Fruit fly (Drosophila melanogaster): ENCODE results near the gene CG33178.
A peak's percentile ranks its signal among the peaks of the same experiment; 100 is the strongest.

The CG33178 gene

DNA sequence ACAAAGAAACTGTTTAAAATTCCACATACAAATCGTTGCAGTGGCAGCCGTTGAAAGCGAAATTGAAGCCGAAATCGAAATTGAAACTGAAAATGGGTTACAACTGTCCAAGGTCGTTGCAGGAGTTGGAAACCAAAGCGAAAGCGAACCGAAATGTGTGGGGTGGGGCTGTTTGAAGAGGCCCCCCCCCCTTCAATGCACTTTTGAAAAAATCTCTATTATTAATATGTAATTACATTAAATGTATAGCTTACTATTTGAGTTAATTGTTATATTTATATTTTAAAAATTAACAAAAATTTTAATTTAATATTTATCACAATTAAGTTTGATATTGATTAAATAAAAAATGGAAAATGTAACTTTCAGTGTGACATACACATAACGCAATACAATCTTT, 39.1 kb downstream of the CG33178 start (continued):
- TF ChIP-seq HmgZ (tag; optimal IDR thresholded peaks at IDR 0.05) (no peak), fd96Cb (tag; optimal IDR thresholded peaks at IDR 0.05) (peak; percentile 17), abd-A (tag; optimal IDR thresholded peaks at IDR 0.05) (no peak), CG10979 (tag; optimal IDR thresholded peaks at IDR 0.05) (peak; percentile 45), Dek (tag; optimal IDR thresholded peaks at IDR 0.05) (no peak), Camta (GFP tag; optimal IDR thresholded peaks at IDR 0.05) (no peak), CG2678 (tag; optimal IDR thresholded peaks at IDR 0.05) (peak; percentile 61), wor (GFP tag; IDR thresholded peaks at IDR 0.05) (0 out of 2 replicates have a peak, but pooled peaks have one; percentile 14), Hmx (GFP tag; optimal IDR thresholded peaks at IDR 0.05) (no peak), CG18764 (GFP tag; optimal IDR thresholded peaks at IDR 0.05) (no peak), CG33557 (GFP tag; optimal IDR thresholded peaks at IDR 0.05) (no peak), CG11247 (GFP tag; IDR thresholded peaks at IDR 0.05) (no peak), CG6813 (GFP tag; optimal IDR thresholded peaks at IDR 0.05) (no peak), aop (GFP tag; IDR thresholded peaks at IDR 0.05) (no peak), Mad (GFP tag; optimal IDR thresholded peaks at IDR 0.05) (no peak), Optix (GFP tag; IDR thresholded peaks at IDR 0.05) (no peak), CG1529 (GFP tag; optimal IDR thresholded peaks at IDR 0.05) (no peak), Mes4 (GFP tag; optimal IDR thresholded peaks at IDR 0.05) (no peak), Hr51 (GFP tag; optimal IDR thresholded peaks at IDR 0.05) (peak in 1 of 2 experiments; percentile 73), CG16779 (GFP tag; IDR thresholded peaks at IDR 0.05) (no peak), Bdp1 (GFP tag; optimal IDR thresholded peaks at IDR 0.05) (no peak), CG9932 (GFP tag; IDR thresholded peaks at IDR 0.05) (no peak), PHDP (tag; optimal IDR thresholded peaks at IDR 0.05) (no peak), Pdp1 (GFP tag; optimal IDR thresholded peaks at IDR 0.05) (no peak), D19A (tag; optimal IDR thresholded peaks at IDR 0.05) (peak; percentile 41), dpn (GFP tag; optimal IDR thresholded peaks at IDR 0.05) (no peak), CG10147 (GFP tag; optimal IDR thresholded peaks at IDR 0.05) (no peak), CG10462 (GFP tag; optimal IDR thresholded peaks at IDR 0.05) (no peak), sc (optimal IDR thresholded peaks at IDR 0.05) (no peak), sc (GFP tag; optimal IDR thresholded peaks at IDR 0.05) (no peak), CG3847 (GFP tag; IDR thresholded peaks at IDR 0.05) (no peak), CG10209 (GFP tag; optimal IDR thresholded peaks at IDR 0.05) (no peak), dysf (GFP tag; IDR thresholded peaks at IDR 0.05) (0 out of 3 replicates have a peak, but pooled peaks have one; percentile 27), Dad (GFP tag; optimal IDR thresholded peaks at IDR 0.05) (no peak), HLH3B (GFP tag; IDR thresholded peaks at IDR 0.05) (peak; percentile 55; the same call in 1 of the 2 replicates), Lim3 (GFP tag; IDR thresholded peaks at IDR 0.05) (no peak), CG12769 (tag; optimal IDR thresholded peaks at IDR 0.05) (no peak), CG16813 (GFP tag; IDR thresholded peaks at IDR 0.05; ENCODE audit: partially characterized antibody) (no peak), E2f2 (GFP tag; IDR thresholded peaks at IDR 0.05) (peak; percentile 26; the same call in 1 of the 2 replicates), gce (GFP tag; IDR thresholded peaks at IDR 0.05) (no peak), CG30431 (GFP tag; optimal IDR thresholded peaks at IDR 0.05) (no peak), CG8388 (GFP tag; optimal IDR thresholded peaks at IDR 0.05) (peak; percentile 30), Bteb2 (GFP tag; optimal IDR thresholded peaks at IDR 0.05) (no peak), ap (GFP tag; IDR thresholded peaks at IDR 0.05) (0 out of 2 replicates have a peak, but pooled peaks have one; percentile 27), Hr39 (optimal IDR thresholded peaks at IDR 0.05) (no peak), CG3407 (GFP tag; optimal IDR thresholded peaks at IDR 0.05) (no peak), tna (GFP tag; IDR thresholded peaks at IDR 0.05; ENCODE audit: partially characterized antibody) (no peak), CG4730 (GFP tag; IDR thresholded peaks at IDR 0.05) (no peak), Dip2 (GFP tag; IDR thresholded peaks at IDR 0.05) (no peak), lab (GFP tag; optimal IDR thresholded peaks at IDR 0.05) (no peak), bsh (GFP tag; optimal IDR thresholded peaks at IDR 0.05) (peak in 1 of 2 experiments; percentile 46)

Data from whole organism, embryonic.